Worm (Caenorhabditis elegans): ENCODE measurements around the gene slfl-4.

ce11 chrIV:5288932-5289331 lies 14.6 kb downstream of the slfl-4 start:
- TF ChIP-seq mep-1 (tag; optimal IDR thresholded peaks at IDR 0.05) (no peak), nhr-237 (tag; optimal IDR thresholded peaks at IDR 0.05) (no peak), lsy-2 (tag; optimal IDR thresholded peaks at IDR 0.05) (no peak), elt-3 (tag; optimal IDR thresholded peaks at IDR 0.05) (no peak), ztf-11 (tag; optimal IDR thresholded peaks at IDR 0.05) (no peak), lin-13 (tag; optimal IDR thresholded peaks at IDR 0.05) (no peak), nhr-76 (tag; optimal IDR thresholded peaks at IDR 0.05) (no peak), unc-62 (GFP tag; optimal IDR thresholded peaks at IDR 0.05) (no peak), pha-4 (tag; optimal IDR thresholded peaks at IDR 0.05) (no peak), snpc-4 (tag; optimal IDR thresholded peaks at IDR 0.05) (no peak), mls-2 (tag; optimal IDR thresholded peaks at IDR 0.05) (no peak), nhr-28 (tag; optimal IDR thresholded peaks at IDR 0.05) (no peak)
